Worm (Caenorhabditis elegans) whole organism, early embryonic: ENCODE measurements around the gene eef-1A.2.

ENCODE experiments used
- B0310.2 ChIP-seq: sonication (generic microtip); optimal IDR thresholded peaks from 2 replicates; lab custom pipeline; 2016; ENCODE audit warnings: mild to moderate bottlenecking, missing genetic modification characterization, missing compliant biosample characterization
- F13C5.2 ChIP-seq: sonication (generic microtip); optimal IDR thresholded peaks from 2 replicates; lab custom pipeline; 2017; ENCODE audit warnings: mild to moderate bottlenecking, missing genetic modification characterization, inconsistent platforms, missing compliant biosample characterization
- aly-1 ChIP-seq: sonication (generic microtip); optimal IDR thresholded peaks from 2 replicates; lab custom pipeline; 2016; ENCODE audit warnings: missing genetic modification characterization, missing compliant biosample characterization
- ama-1 ChIP-seq: fragments of 150-350 bp; optimal IDR thresholded peaks from 2 replicates; lab custom pipeline; 2014
- ceh-13 ChIP-seq: fragments of 200-800 bp; sonication (Bioruptor generic); optimal IDR thresholded peaks from 2 replicates; lab custom pipeline; 2018; ENCODE audit warnings: mild to moderate bottlenecking, missing genetic modification characterization, missing compliant biosample characterization
- ceh-36 ChIP-seq: sonication (generic microtip); optimal IDR thresholded peaks from 2 replicates; lab custom pipeline; 2016; ENCODE audit warnings: missing genetic modification characterization, inconsistent platforms, missing compliant biosample characterization
- flt-1 ChIP-seq: fragments of 200-800 bp; sonication (Bioruptor generic); IDR thresholded peaks from 2 replicates; pipeline ENCODE4 v1.3.6; 2022; ENCODE audit warnings: missing genetic modification characterization, missing compliant biosample characterization
- hmg-4 ChIP-seq: fragments of 200-800 bp; sonication (Bioruptor generic); optimal IDR thresholded peaks from 2 replicates; lab custom pipeline; 2018; ENCODE audit warnings: mild to moderate bottlenecking, missing genetic modification characterization, missing compliant biosample characterization
- hnd-1 ChIP-seq: sonication (generic microtip); optimal IDR thresholded peaks from 2 replicates; lab custom pipeline; 2016; ENCODE audit warnings: missing genetic modification characterization, missing compliant biosample characterization
- scrt-1 ChIP-seq: fragments of 200-800 bp; sonication (Bioruptor generic); IDR thresholded peaks from 2 replicates; pipeline ENCODE4 v1.3.6; 2022; ENCODE audit warnings: missing genetic modification characterization, missing compliant biosample characterization
- sea-1 ChIP-seq: fragments of 200-800 bp; sonication (Bioruptor generic); conservative IDR thresholded peaks from 2 replicates; pipeline ENCODE4 v1.3.6; 2022; ENCODE audit warnings: missing genetic modification characterization, missing compliant biosample characterization
- tbx-37 ChIP-seq: fragments of 200-800 bp; sonication (Bioruptor generic); conservative IDR thresholded peaks from 2 replicates; pipeline ENCODE4 v1.3.6; 2022; ENCODE audit warnings: missing genetic modification reagents, missing genetic modification characterization, missing compliant biosample characterization
- tra-4 ChIP-seq: sonication (generic microtip); optimal IDR thresholded peaks from 2 replicates; lab custom pipeline; 2017; ENCODE audit warnings: missing genetic modification characterization, missing compliant biosample characterization

ce11 chrX:7839989-7840388, 16.5 kb downstream of the eef-1A.2 start:
- no peak for TF ChIP-seq F13C5.2 (tag; lab: Kevin White, UChicago)
- TF ChIP-seq tbx-37 (GFP tag; lab: Robert Waterston, UW) = no peak
- TF ChIP-seq ama-1 = no peak
- TF ChIP-seq ceh-36 (tag; lab: Kevin White, UChicago) = no peak
- TF ChIP-seq B0310.2 (tag; lab: Kevin White, UChicago) = no peak
- no peak for TF ChIP-seq scrt-1
- no peak for TF ChIP-seq hnd-1 (tag; lab: Kevin White, UChicago)
- TF ChIP-seq aly-1 (tag; lab: Kevin White, UChicago) = no peak
- no peak for TF ChIP-seq ceh-13 (GFP tag; lab: Kevin White, UChicago)
- TF ChIP-seq tra-4 (tag; lab: Kevin White, UChicago) = no peak
- TF ChIP-seq flt-1 (GFP tag; lab: Robert Waterston, UW) = no peak
- no peak for TF ChIP-seq sea-1 (GFP tag; lab: Robert Waterston, UW)
- TF ChIP-seq hmg-4 (GFP tag; lab: Kevin White, UChicago) = no peak
